Fruit fly (Drosophila melanogaster) whole organism, embryonic: ENCODE results near the gene CycC.

Source experiments
- Abd-B ChIP-seq: fragments of 200-800 bp; sonication (Bioruptor generic); optimal IDR thresholded peaks from 2 replicates; lab custom pipeline; 2018; ENCODE audit warnings: missing biosample characterization, mild to moderate bottlenecking, missing genetic modification characterization, moderate library complexity
- Asciz ChIP-seq: fragments of 200-800 bp; sonication (Bioruptor generic); optimal IDR thresholded peaks from 2 replicates; lab custom pipeline; 2017; ENCODE audit warnings: missing biosample characterization, mild to moderate bottlenecking, missing genetic modification characterization, missing genetic modification reagents
- Atf6 ChIP-seq: fragments of 200-800 bp; sonication (Bioruptor generic); IDR thresholded peaks from 2 replicates; pipeline ENCODE4 v1.3.6; 2022; ENCODE audit warnings: missing biosample characterization, missing genetic modification characterization
- CG10979 ChIP-seq: fragments of 200-800 bp; sonication (Bioruptor generic); optimal IDR thresholded peaks from 2 replicates; lab custom pipeline; 2018; ENCODE audit warnings: missing biosample characterization, mild to moderate bottlenecking, missing genetic modification characterization, moderate library complexity
- CG11696 ChIP-seq: fragments of 200-800 bp; sonication (Bioruptor generic); IDR thresholded peaks from 2 replicates; pipeline ENCODE4 v1.3.6; 2022; ENCODE audit warnings: missing biosample characterization, missing genetic modification characterization
- CG12391 ChIP-seq: fragments of 200-800 bp; sonication (Bioruptor generic); optimal IDR thresholded peaks from 3 replicates; lab custom pipeline; 2018; ENCODE audit warnings: missing biosample characterization, mild to moderate bottlenecking, missing genetic modification characterization, moderate library complexity
- CG15269 ChIP-seq: fragments of 200-800 bp; sonication (Bioruptor generic); optimal IDR thresholded peaks from 2 replicates; lab custom pipeline; 2018; ENCODE audit warnings: missing biosample characterization, mild to moderate bottlenecking, missing genetic modification characterization, moderate library complexity
- CG15479 ChIP-seq: fragments of 200-800 bp; sonication (Bioruptor generic); optimal IDR thresholded peaks from 3 replicates; lab custom pipeline; 2019; ENCODE audit warnings: missing biosample characterization, mild to moderate bottlenecking, missing genetic modification characterization, moderate library complexity
- CG1647 ChIP-seq: fragments of 200-800 bp; sonication (Bioruptor generic); optimal IDR thresholded peaks from 3 replicates; lab custom pipeline; 2016; ENCODE audit warnings: missing biosample characterization, missing genetic modification characterization
- CG17829 ChIP-seq: fragments of 200-800 bp; optimal IDR thresholded peaks from 2 replicates; lab custom pipeline; 2019; ENCODE audit warnings: missing biosample characterization, mild to moderate bottlenecking, missing genetic modification characterization, moderate library complexity
- CG17912 ChIP-seq: fragments of 200-800 bp; sonication (Bioruptor generic); optimal IDR thresholded peaks from 2 replicates; lab custom pipeline; 2018; ENCODE audit warnings: missing biosample characterization, mild to moderate bottlenecking, missing genetic modification characterization
- CG2199 ChIP-seq: fragments of 200-800 bp; sonication (Bioruptor generic); IDR thresholded peaks from 3 replicates; pipeline ENCODE4 v1.3.6; 2022; ENCODE audit warnings: missing biosample characterization, missing genetic modification characterization
- CG31365 ChIP-seq: fragments of 200-800 bp; sonication (Bioruptor generic); optimal IDR thresholded peaks from 2 replicates; lab custom pipeline; 2018; ENCODE audit warnings: missing biosample characterization, mild to moderate bottlenecking, missing genetic modification characterization
- CG3995 ChIP-seq: fragments of 200-800 bp; sonication (Bioruptor generic); optimal IDR thresholded peaks from 3 replicates; lab custom pipeline; 2016; ENCODE audit warnings: missing biosample characterization, missing genetic modification characterization
- CG4404 ChIP-seq: fragments of 200-800 bp; sonication (Bioruptor generic); IDR thresholded peaks from 2 replicates; pipeline ENCODE4 v1.3.6; 2022; ENCODE audit warnings: missing biosample characterization, missing genetic modification characterization
- CG7786 ChIP-seq: fragments of 200-800 bp; sonication (Bioruptor generic); optimal IDR thresholded peaks from 2 replicates; lab custom pipeline; 2016; ENCODE audit warnings: missing biosample characterization, missing genetic modification characterization
- CG7839 ChIP-seq: fragments of 200-800 bp; sonication (Bioruptor generic); optimal IDR thresholded peaks from 3 replicates; lab custom pipeline; 2018; ENCODE audit warnings: missing biosample characterization, mild to moderate bottlenecking, missing genetic modification characterization, moderate library complexity
- Dbx ChIP-seq: fragments of 200-800 bp; sonication (Bioruptor generic); IDR thresholded peaks from 3 replicates; pipeline ENCODE4 v1.3.6; 2022; ENCODE audit warnings: missing biosample characterization, missing genetic modification characterization
- HLH3B ChIP-seq: fragments of 200-800 bp; sonication (Bioruptor generic); IDR thresholded peaks from 2 replicates; pipeline ENCODE4 v1.3.6; 2022; ENCODE audit warnings: missing biosample characterization, missing genetic modification characterization
- HLH54F ChIP-seq: fragments of 200-800 bp; sonication (Bioruptor generic); optimal IDR thresholded peaks from 3 replicates; lab custom pipeline; 2016; ENCODE audit warnings: missing biosample characterization, missing genetic modification characterization
- HLHmδ ChIP-seq: fragments of 200-800 bp; sonication (Bioruptor generic); optimal IDR thresholded peaks from 2 replicates; lab custom pipeline; 2018; ENCODE audit warnings: missing biosample characterization, mild to moderate bottlenecking, missing genetic modification characterization, moderate library complexity
- Hand ChIP-seq: fragments of 200-800 bp; sonication (Bioruptor generic); optimal IDR thresholded peaks from 2 replicates; lab custom pipeline; 2017; ENCODE audit warnings: mild to moderate bottlenecking, missing biosample characterization, missing genetic modification reagents, missing genetic modification characterization
- Hr78 ChIP-seq, 2 experiments: fragments of 200-800 bp in 1 of 2; fragments of >200 bp in 1 of 2; sonication (Bioruptor generic) in 1 of 2; optimal IDR thresholded peaks; 2 replicates each; lab custom pipeline; 2017 to 2019; ENCODE audit warnings: missing biosample characterization in 2 of 2, missing genetic modification characterization in 2 of 2, mild to moderate bottlenecking in 1 of 2, moderate library complexity in 1 of 2
- Jarid2 ChIP-seq: fragments of 200-800 bp; sonication (Bioruptor generic); optimal IDR thresholded peaks from 3 replicates; lab custom pipeline; 2017; ENCODE audit warnings: mild to moderate bottlenecking, missing biosample characterization, missing genetic modification reagents, missing genetic modification characterization
- Meics ChIP-seq: fragments of 200-800 bp; sonication (Bioruptor generic); optimal IDR thresholded peaks from 2 replicates; lab custom pipeline; 2017; ENCODE audit warnings: missing biosample characterization, mild to moderate bottlenecking, missing genetic modification characterization
- Oaz ChIP-seq: fragments of 200-800 bp; sonication (Bioruptor generic); IDR thresholded peaks from 2 replicates; pipeline ENCODE4 v1.3.6; 2022; ENCODE audit warnings: missing biosample characterization, missing genetic modification characterization
- Optix ChIP-seq: fragments of 200-800 bp; sonication (Bioruptor generic); IDR thresholded peaks from 3 replicates; pipeline ENCODE4 v1.3.6; 2022; ENCODE audit warnings: missing biosample characterization, missing genetic modification characterization
- ab ChIP-seq: fragments of 200-800 bp; sonication (Bioruptor generic); optimal IDR thresholded peaks from 2 replicates; lab custom pipeline; 2016; ENCODE audit warnings: missing biosample characterization, missing genetic modification characterization
- aop ChIP-seq: fragments of 200-800 bp; sonication (Bioruptor generic); IDR thresholded peaks from 2 replicates; pipeline ENCODE4 v1.3.6; 2022; ENCODE audit warnings: missing biosample characterization, missing genetic modification characterization
- bowl ChIP-seq: fragments of 200-800 bp; sonication (Bioruptor generic); IDR thresholded peaks from 2 replicates; pipeline ENCODE4 v1.3.6; 2022; ENCODE audit warnings: missing biosample characterization, missing genetic modification characterization
- crc ChIP-seq: fragments of 200-800 bp; sonication (Bioruptor generic); optimal IDR thresholded peaks from 2 replicates; lab custom pipeline; 2016; ENCODE audit warnings: missing biosample characterization, missing genetic modification characterization
- crol ChIP-seq: fragments of 200-800 bp; sonication (Bioruptor generic); IDR thresholded peaks from 2 replicates; pipeline ENCODE4 v1.3.6; 2022; ENCODE audit warnings: missing biosample characterization, missing genetic modification characterization
- dpn ChIP-seq, 2 experiments: fragments of 200-800 bp; sonication (Bioruptor generic); optimal IDR thresholded peaks; 3 replicates each; lab custom pipeline; 2016; ENCODE audit warnings: missing biosample characterization in 2 of 2, missing genetic modification characterization in 2 of 2
- esg ChIP-seq: fragments of 200-800 bp; sonication (Bioruptor generic); conservative IDR thresholded peaks from 2 replicates; pipeline ENCODE4 v1.3.6; 2022; ENCODE audit warnings: missing biosample characterization, missing genetic modification characterization
- eyg ChIP-seq: fragments of 200-800 bp; sonication (Bioruptor generic); optimal IDR thresholded peaks from 3 replicates; lab custom pipeline; 2016; ENCODE audit warnings: missing biosample characterization, missing genetic modification characterization
- fd64A ChIP-seq: fragments of 200-800 bp; sonication (Bioruptor generic); optimal IDR thresholded peaks from 3 replicates; lab custom pipeline; 2018; ENCODE audit warnings: missing biosample characterization, mild to moderate bottlenecking, missing genetic modification characterization
- ftz-f1 ChIP-seq: fragments of 200-800 bp; sonication (Bioruptor generic); optimal IDR thresholded peaks from 2 replicates; lab custom pipeline; 2016; ENCODE audit warnings: missing biosample characterization, missing genetic modification characterization
- gt ChIP-seq: fragments of 200-800 bp; sonication (Bioruptor generic); IDR thresholded peaks from 2 replicates; pipeline ENCODE4 v1.3.6; 2022; ENCODE audit warnings: missing biosample characterization, missing genetic modification characterization
- her ChIP-seq: fragments of 200-800 bp; sonication (Bioruptor generic); optimal IDR thresholded peaks from 2 replicates; lab custom pipeline; 2016; ENCODE audit warnings: missing biosample characterization, missing genetic modification characterization
- ind ChIP-seq: fragments of 200-800 bp; sonication (Bioruptor generic); optimal IDR thresholded peaks from 3 replicates; lab custom pipeline; 2016; ENCODE audit warnings: missing biosample characterization, missing genetic modification characterization
- kay ChIP-seq: fragments of 200-800 bp; sonication (Bioruptor generic); optimal IDR thresholded peaks from 2 replicates; lab custom pipeline; 2016; ENCODE audit warnings: missing biosample characterization, missing genetic modification characterization
- klu ChIP-seq: fragments of 200-800 bp; sonication (Bioruptor generic); IDR thresholded peaks from 2 replicates; pipeline ENCODE4 v1.3.6; 2022; ENCODE audit warnings: missing biosample characterization, missing genetic modification characterization
- knrl ChIP-seq: fragments of 200-800 bp; sonication (Bioruptor generic); IDR thresholded peaks from 3 replicates; pipeline ENCODE4 v1.3.6; 2022; ENCODE audit warnings: missing biosample characterization, missing genetic modification characterization; ENCODE audit not compliant: partially characterized antibody
- lab ChIP-seq: fragments of 200-800 bp; sonication (Bioruptor generic); optimal IDR thresholded peaks from 3 replicates; lab custom pipeline; 2017; ENCODE audit warnings: missing biosample characterization, missing genetic modification characterization, mild to moderate bottlenecking, moderate library complexity, missing genetic modification reagents
- sc ChIP-seq, 3 experiments: fragments of >200 bp in 2 of 3; fragments of 200-800 bp in 1 of 3; sonication (Bioruptor generic) in 1 of 3; optimal IDR thresholded peaks; 2 replicates in 2 of 3; 3 replicates in 1 of 3; lab custom pipeline; 2017; ENCODE audit warnings: mild to moderate bottlenecking in 1 of 3, missing biosample characterization in 1 of 3, missing genetic modification characterization in 1 of 3, missing genetic modification reagents in 1 of 3
- sens ChIP-seq: fragments of 200-800 bp; sonication (Bioruptor generic); peaks from one replicate; lab custom pipeline; 2016; ENCODE audit warnings: missing biosample characterization, missing genetic modification characterization
- slp2 ChIP-seq: fragments of 200-800 bp; sonication (Bioruptor generic); optimal IDR thresholded peaks from 2 replicates; lab custom pipeline; 2016; ENCODE audit warnings: missing biosample characterization, missing genetic modification characterization
- ssp ChIP-seq: fragments of 200-800 bp; sonication (Bioruptor generic); IDR thresholded peaks from 2 replicates; pipeline ENCODE4 v1.3.6; 2022; ENCODE audit warnings: missing biosample characterization, missing genetic modification characterization
- unc-4 ChIP-seq: fragments of 200-800 bp; sonication (Bioruptor generic); IDR thresholded peaks from 2 replicates; pipeline ENCODE4 v1.3.6; 2022; ENCODE audit warnings: missing biosample characterization, missing genetic modification characterization; ENCODE audit not compliant: partially characterized antibody
- zfh2 ChIP-seq: fragments of 200-800 bp; sonication (Bioruptor generic); optimal IDR thresholded peaks from 2 replicates; lab custom pipeline; 2016; ENCODE audit warnings: missing biosample characterization, missing genetic modification characterization

The CycC gene

dm6 chr3R:14875274-14875964, 14.6 kb downstream of the CycC start, which contains the start of gene btsz (continued):
- TF ChIP-seq CG12391 (tag; lab: Kevin White, UChicago) (peak; percentile 40), CG10979 (tag; lab: Kevin White, UChicago) (no peak), CG11696 (no peak), Dbx (GFP tag; lab: Robert Waterston, UW) (0 out of 3 replicates have a peak, but pooled peaks have one; percentile 24), esg (GFP tag; lab: Robert Waterston, UW) (no peak), CG7839 (tag; lab: Kevin White, UChicago) (peak; percentile 64), HLH3B (GFP tag; lab: Robert Waterston, UW) (no peak), bowl (GFP tag; lab: Robert Waterston, UW) (no peak), knrl (no peak), Atf6 (GFP tag; lab: Robert Waterston, UW) (0 out of 2 replicates have a peak, but pooled peaks have one; percentile 16), Meics (GFP tag; lab: Kevin White, UChicago) (peak; percentile 79), Jarid2 (GFP tag; lab: Kevin White, UChicago) (no peak), CG15269 (tag; lab: Kevin White, UChicago) (peak; percentile 53), ftz-f1 (GFP tag; lab: Kevin White, UChicago) (no peak), Abd-B (GFP tag; lab: Kevin White, UChicago) (peak; percentile 6), slp2 (GFP tag; lab: Kevin White, UChicago) (no peak), CG15479 (GFP tag; lab: Kevin White, UChicago) (no peak), kay (no peak), HLHmδ (GFP tag; lab: Kevin White, UChicago) (no peak), ssp (GFP tag; lab: Robert Waterston, UW) (no peak), ab (no peak), her (GFP tag; lab: Kevin White, UChicago) (no peak), dpn (GFP tag; optimal IDR thresholded peaks at IDR 0.05; lab: Kevin White, UChicago) (no peak), CG17829 (no peak), aop (GFP tag; lab: Robert Waterston, UW) (no peak), Hand (peak; percentile 69), sens (GFP tag; lab: Kevin White, UChicago) (peak; percentile 53), HLH54F (GFP tag; lab: Kevin White, UChicago) (no peak), ind (GFP tag; lab: Kevin White, UChicago) (peak; percentile 44), fd64A (GFP tag; lab: Kevin White, UChicago) (no peak), crol (GFP tag; lab: Robert Waterston, UW) (no peak), CG7786 (GFP tag; lab: Kevin White, UChicago) (no peak), CG31365 (tag; lab: Kevin White, UChicago) (no peak), crc (GFP tag; lab: Kevin White, UChicago) (no peak), sc (optimal IDR thresholded peaks at IDR 0.05; lab: Kevin White, UChicago) (no peak), sc (GFP tag; optimal IDR thresholded peaks at IDR 0.05; lab: Kevin White, UChicago) (no peak), unc-4 (no peak), zfh2 (GFP tag; lab: Kevin White, UChicago) (peak; percentile 5), CG3995 (GFP tag; lab: Kevin White, UChicago) (no peak), Optix (GFP tag; lab: Robert Waterston, UW) (no peak), Oaz (no peak), Asciz (no peak), klu (GFP tag; lab: Robert Waterston, UW) (no peak), CG2199 (GFP tag; lab: Robert Waterston, UW) (no peak), eyg (GFP tag; lab: Kevin White, UChicago) (no peak), CG4404 (GFP tag; lab: Robert Waterston, UW) (no peak), Hr78 (GFP tag; optimal IDR thresholded peaks at IDR 0.05; lab: Kevin White, UChicago) (no peak), lab (peak; percentile 75), CG17912 (no peak), gt (GFP tag; lab: Robert Waterston, UW) (no peak), CG1647 (GFP tag; lab: Kevin White, UChicago) (no peak)
